Fruit fly (Drosophila melanogaster) whole organism, embryonic: Measurements from ENCODE around the gene osp.

Experiments used
- Abd-B ChIP-seq: fragments of 200-800 bp; sonication (Bioruptor generic); optimal IDR thresholded peaks from 2 replicates; lab custom pipeline; 2018; ENCODE audit warnings: missing biosample characterization, mild to moderate bottlenecking, missing genetic modification characterization, moderate library complexity
- Atf-2 ChIP-seq: fragments of 200-800 bp; sonication (Bioruptor generic); optimal IDR thresholded peaks from 2 replicates; lab custom pipeline; 2016; ENCODE audit warnings: missing biosample characterization, missing genetic modification characterization
- CG10565 ChIP-seq: fragments of 200-800 bp; sonication (Bioruptor generic); optimal IDR thresholded peaks from 3 replicates; lab custom pipeline; 2016; ENCODE audit warnings: missing biosample characterization, mild to moderate bottlenecking, missing genetic modification characterization
- CG11456 ChIP-seq: fragments of 200-800 bp; sonication (Bioruptor generic); IDR thresholded peaks from 3 replicates; pipeline ENCODE4 v1.3.6; 2022; ENCODE audit warnings: missing biosample characterization, missing genetic modification characterization
- CG11504 ChIP-seq: fragments of 200-800 bp; sonication (Bioruptor generic); optimal IDR thresholded peaks from 3 replicates; lab custom pipeline; 2019; ENCODE audit warnings: missing biosample characterization, mild to moderate bottlenecking, missing genetic modification characterization, moderate library complexity
- CG12659 ChIP-seq: fragments of 200-800 bp; sonication (Bioruptor generic); optimal IDR thresholded peaks from 3 replicates; lab custom pipeline; 2017; ENCODE audit warnings: mild to moderate bottlenecking, missing biosample characterization, missing genetic modification reagents, missing genetic modification characterization
- CG13624 ChIP-seq: fragments of 200-800 bp; sonication (Bioruptor generic); optimal IDR thresholded peaks from 2 replicates; lab custom pipeline; 2016; ENCODE audit warnings: missing biosample characterization, missing genetic modification characterization
- CG14441 ChIP-seq: fragments of 200-800 bp; sonication (Bioruptor generic); IDR thresholded peaks from 2 replicates; pipeline ENCODE4 v1.3.6; 2022; ENCODE audit warnings: missing biosample characterization, missing genetic modification characterization
- CG14965 ChIP-seq: fragments of 200-800 bp; sonication (Bioruptor generic); optimal IDR thresholded peaks from 2 replicates; lab custom pipeline; 2016; ENCODE audit warnings: missing biosample characterization, missing genetic modification characterization, borderline replicate concordance
- CG16863 ChIP-seq: fragments of 200-800 bp; sonication (Bioruptor generic); optimal IDR thresholded peaks from 3 replicates; lab custom pipeline; 2016; ENCODE audit warnings: missing biosample characterization, missing genetic modification characterization
- CG17385 ChIP-seq: fragments of 200-800 bp; sonication (Bioruptor generic); optimal IDR thresholded peaks from 3 replicates; lab custom pipeline; 2018; ENCODE audit warnings: missing biosample characterization, mild to moderate bottlenecking, missing genetic modification characterization
- CG17568 ChIP-seq: fragments of 200-800 bp; sonication (Bioruptor generic); optimal IDR thresholded peaks from 2 replicates; lab custom pipeline; 2018; ENCODE audit warnings: missing biosample characterization, mild to moderate bottlenecking, missing genetic modification characterization, moderate library complexity
- CG17802 ChIP-seq: fragments of 200-800 bp; sonication (Bioruptor generic); optimal IDR thresholded peaks from 2 replicates; lab custom pipeline; 2018; ENCODE audit warnings: missing biosample characterization, mild to moderate bottlenecking, missing genetic modification characterization, moderate library complexity
- CG17912 ChIP-seq: fragments of 200-800 bp; sonication (Bioruptor generic); optimal IDR thresholded peaks from 2 replicates; lab custom pipeline; 2018; ENCODE audit warnings: missing biosample characterization, mild to moderate bottlenecking, missing genetic modification characterization
- CG1792 ChIP-seq: fragments of 200-800 bp; sonication (Bioruptor generic); optimal IDR thresholded peaks from 2 replicates; lab custom pipeline; 2016; ENCODE audit warnings: missing biosample characterization, missing genetic modification characterization
- CG2678 ChIP-seq: fragments of 200-800 bp; sonication (Bioruptor generic); optimal IDR thresholded peaks from 3 replicates; lab custom pipeline; 2019; ENCODE audit warnings: missing biosample characterization, mild to moderate bottlenecking, missing genetic modification characterization, moderate library complexity
- CG30431 ChIP-seq: fragments of 200-800 bp; sonication (Bioruptor generic); optimal IDR thresholded peaks from 2 replicates; lab custom pipeline; 2017; ENCODE audit warnings: missing biosample characterization, missing genetic modification characterization
- CG31441 ChIP-seq: fragments of 200-800 bp; sonication (Bioruptor generic); IDR thresholded peaks from 2 replicates; pipeline ENCODE4 v1.3.6; 2022; ENCODE audit warnings: missing biosample characterization, missing genetic modification characterization
- CG33213 ChIP-seq: fragments of 200-800 bp; sonication (Bioruptor generic); optimal IDR thresholded peaks from 3 replicates; lab custom pipeline; 2016; ENCODE audit warnings: missing biosample characterization, missing genetic modification characterization
- CG3995 ChIP-seq: fragments of 200-800 bp; sonication (Bioruptor generic); optimal IDR thresholded peaks from 3 replicates; lab custom pipeline; 2016; ENCODE audit warnings: missing biosample characterization, missing genetic modification characterization
- CG4730 ChIP-seq: fragments of 200-800 bp; sonication (Bioruptor generic); IDR thresholded peaks from 2 replicates; pipeline ENCODE4 v1.3.6; 2022; ENCODE audit warnings: missing biosample characterization, missing genetic modification characterization
- CG4854 ChIP-seq: fragments of 200-800 bp; sonication (Bioruptor generic); optimal IDR thresholded peaks from 2 replicates; lab custom pipeline; 2016; ENCODE audit warnings: missing biosample characterization, missing genetic modification characterization, inconsistent platforms
- CG6791 ChIP-seq: fragments of 200-800 bp; sonication (Bioruptor generic); IDR thresholded peaks from 3 replicates; pipeline ENCODE4 v1.3.6; 2022; ENCODE audit warnings: missing biosample characterization, missing genetic modification characterization; ENCODE audit not compliant: partially characterized antibody
- CG7372 ChIP-seq: fragments of 200-800 bp; sonication (Bioruptor generic); IDR thresholded peaks from 2 replicates; pipeline ENCODE4 v1.3.6; 2022; ENCODE audit warnings: missing biosample characterization, missing genetic modification characterization
- CG8388 ChIP-seq: fragments of 200-800 bp; sonication (Bioruptor generic); optimal IDR thresholded peaks from 2 replicates; lab custom pipeline; 2019; ENCODE audit warnings: missing biosample characterization, mild to moderate bottlenecking, missing genetic modification characterization, moderate library complexity
- CG9215 ChIP-seq: fragments of 200-800 bp; sonication (Bioruptor generic); IDR thresholded peaks from 2 replicates; pipeline ENCODE4 v1.3.6; 2022; ENCODE audit warnings: missing biosample characterization, missing genetic modification characterization
- Doc3 ChIP-seq: fragments of 200-800 bp; sonication (Bioruptor generic); IDR thresholded peaks from 3 replicates; pipeline ENCODE4 v1.3.6; 2022; ENCODE audit warnings: missing biosample characterization, missing genetic modification characterization; ENCODE audit not compliant: partially characterized antibody
- Fer1 ChIP-seq: fragments of 200-800 bp; sonication (Bioruptor generic); optimal IDR thresholded peaks from 2 replicates; lab custom pipeline; 2017; ENCODE audit warnings: missing biosample characterization, mild to moderate bottlenecking, missing genetic modification characterization
- Fer3 ChIP-seq: fragments of 200-800 bp; sonication (Bioruptor generic); optimal IDR thresholded peaks from 2 replicates; lab custom pipeline; 2018; ENCODE audit warnings: missing biosample characterization, mild to moderate bottlenecking, missing genetic modification characterization, moderate library complexity
- Gsc ChIP-seq: fragments of 200-800 bp; sonication (Bioruptor generic); IDR thresholded peaks from 2 replicates; pipeline ENCODE4 v1.3.6; 2022; ENCODE audit warnings: missing biosample characterization, missing genetic modification characterization
- Gug ChIP-seq: fragments of 200-800 bp; sonication (Bioruptor generic); IDR thresholded peaks from 4 replicates; pipeline ENCODE4 v1.3.6; 2022; ENCODE audit warnings: missing biosample characterization, missing genetic modification characterization
- Hr51 ChIP-seq, 2 experiments: fragments of 200-800 bp; sonication (Bioruptor generic); optimal IDR thresholded peaks; 2 replicates in 1 of 2; 3 replicates in 1 of 2; lab custom pipeline; 2016 to 2018; ENCODE audit warnings: missing biosample characterization in 2 of 2, missing genetic modification characterization in 2 of 2, mild to moderate bottlenecking in 1 of 2, moderate library complexity in 1 of 2
- MTF-1 ChIP-seq: fragments of 200-800 bp; sonication (Bioruptor generic); optimal IDR thresholded peaks from 2 replicates; lab custom pipeline; 2018; ENCODE audit warnings: missing biosample characterization, mild to moderate bottlenecking, missing genetic modification characterization, borderline replicate concordance
- NC2α ChIP-seq: fragments of 200-800 bp; sonication (Bioruptor generic); optimal IDR thresholded peaks from 2 replicates; lab custom pipeline; 2016; ENCODE audit warnings: missing biosample characterization, missing genetic modification characterization
- Optix ChIP-seq: fragments of 200-800 bp; sonication (Bioruptor generic); IDR thresholded peaks from 3 replicates; pipeline ENCODE4 v1.3.6; 2022; ENCODE audit warnings: missing biosample characterization, missing genetic modification characterization
- Ravus ChIP-seq: fragments of 200-800 bp; sonication (Bioruptor generic); IDR thresholded peaks from 2 replicates; pipeline ENCODE4 v1.3.6; 2022; ENCODE audit warnings: missing biosample characterization, missing genetic modification characterization
- Trl ChIP-seq, 3 experiments: fragments of >200 bp in 2 of 3; fragments of 200-800 bp in 1 of 3; sonication (Bioruptor generic) in 1 of 3; optimal IDR thresholded peaks; 2 replicates in 1 of 3; 3 replicates in 2 of 3; lab custom pipeline; 2016 to 2017; ENCODE audit warnings: missing biosample characterization in 1 of 3, missing genetic modification characterization in 1 of 3
- cas ChIP-seq: fragments of 200-800 bp; sonication (Bioruptor generic); IDR thresholded peaks from 2 replicates; pipeline ENCODE4 v1.3.6; 2022; ENCODE audit warnings: missing biosample characterization, missing genetic modification characterization
- chinmo ChIP-seq: fragments of 200-800 bp; sonication (Bioruptor generic); IDR thresholded peaks from 4 replicates; pipeline ENCODE4 v1.3.6; 2022; ENCODE audit warnings: missing biosample characterization, missing genetic modification characterization; ENCODE audit not compliant: partially characterized antibody
- chm ChIP-seq: fragments of 200-800 bp; sonication (Bioruptor generic); IDR thresholded peaks from 2 replicates; pipeline ENCODE4 v1.3.6; 2022; ENCODE audit warnings: missing biosample characterization, missing genetic modification characterization
- chn ChIP-seq: fragments of 200-800 bp; sonication (Bioruptor generic); optimal IDR thresholded peaks from 2 replicates; lab custom pipeline; 2016; ENCODE audit warnings: missing biosample characterization, missing genetic modification characterization
- disco-r ChIP-seq: fragments of 200-800 bp; sonication (Bioruptor generic); optimal IDR thresholded peaks from 2 replicates; lab custom pipeline; 2016; ENCODE audit warnings: missing biosample characterization, missing genetic modification characterization
- dpn ChIP-seq, 2 experiments: fragments of 200-800 bp; sonication (Bioruptor generic); optimal IDR thresholded peaks; 3 replicates each; lab custom pipeline; 2016; ENCODE audit warnings: missing biosample characterization in 2 of 2, missing genetic modification characterization in 2 of 2
- fd102C ChIP-seq: fragments of 200-800 bp; sonication (Bioruptor generic); optimal IDR thresholded peaks from 2 replicates; lab custom pipeline; 2018; ENCODE audit warnings: missing biosample characterization, mild to moderate bottlenecking, missing genetic modification characterization, moderate library complexity
- fd64A ChIP-seq: fragments of 200-800 bp; sonication (Bioruptor generic); optimal IDR thresholded peaks from 3 replicates; lab custom pipeline; 2018; ENCODE audit warnings: missing biosample characterization, mild to moderate bottlenecking, missing genetic modification characterization
- gfzf ChIP-seq: fragments of 200-800 bp; sonication (Bioruptor generic); optimal IDR thresholded peaks from 2 replicates; lab custom pipeline; 2016; ENCODE audit warnings: missing biosample characterization, mild to moderate bottlenecking, missing genetic modification characterization, moderate library complexity
- nerfin-1 ChIP-seq: fragments of 200-800 bp; sonication (Bioruptor generic); optimal IDR thresholded peaks from 3 replicates; lab custom pipeline; 2019; ENCODE audit warnings: missing biosample characterization, mild to moderate bottlenecking, missing genetic modification characterization, moderate library complexity
- odd ChIP-seq: fragments of 200-800 bp; sonication (Bioruptor generic); optimal IDR thresholded peaks from 2 replicates; lab custom pipeline; 2017; ENCODE audit warnings: missing biosample characterization, mild to moderate bottlenecking, missing genetic modification characterization
- otp ChIP-seq: fragments of 200-800 bp; sonication (Bioruptor generic); IDR thresholded peaks from 3 replicates; pipeline ENCODE4, ENCODE4 v1.3.6; 2022; ENCODE audit warnings: missing biosample characterization, missing genetic modification characterization
- stwl ChIP-seq: fragments of 200-800 bp; sonication (Bioruptor generic); optimal IDR thresholded peaks from 3 replicates; lab custom pipeline; 2018; ENCODE audit warnings: missing biosample characterization, mild to moderate bottlenecking, missing genetic modification characterization, moderate library complexity
- z ChIP-seq: fragments of 200-800 bp; sonication (Bioruptor generic); IDR thresholded peaks from 3 replicates; pipeline ENCODE4 v1.3.6; 2022; ENCODE audit warnings: missing biosample characterization, missing genetic modification characterization

Gene osp

DNA sequence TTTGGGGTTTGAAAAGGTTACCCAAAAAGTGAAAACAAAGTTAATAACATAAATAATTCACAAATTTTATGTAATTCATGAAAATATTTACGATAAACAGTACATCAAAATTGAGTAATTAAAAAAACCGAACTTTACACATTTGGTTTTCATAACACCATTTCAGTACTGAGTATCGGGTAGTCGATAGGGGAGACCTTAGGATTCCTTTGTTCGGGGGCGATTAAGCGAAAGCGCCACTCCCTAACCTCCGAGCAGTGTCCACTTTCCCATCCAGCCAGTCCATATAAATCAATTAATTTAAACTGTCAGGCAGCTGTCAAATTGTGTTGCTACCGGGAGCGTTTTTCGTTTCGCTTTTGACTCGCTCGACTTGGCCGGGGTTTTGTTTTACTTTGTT is 126.8 kb downstream of the osp start (continued):
- TF ChIP-seq CG17912 (GFP tag; lab: Kevin White, UChicago): no peak
- no peak for TF ChIP-seq Doc3
- no peak for TF ChIP-seq disco-r (GFP tag; lab: Kevin White, UChicago)
- TF ChIP-seq Trl (optimal IDR thresholded peaks at IDR 0.05; lab: Kevin White, UChicago): no peak
- TF ChIP-seq Trl (GFP tag; optimal IDR thresholded peaks at IDR 0.05; lab: Kevin White, UChicago): peak; percentile 27
- TF ChIP-seq Fer3 (tag; lab: Kevin White, UChicago): no peak
- TF ChIP-seq CG30431 (GFP tag; lab: Kevin White, UChicago): peak; percentile 27
- TF ChIP-seq chm: peak; percentile 27; the same call in 1 of the 2 replicates
- TF ChIP-seq CG2678 (tag; lab: Kevin White, UChicago): peak; percentile 58
- no peak for TF ChIP-seq Fer1 (GFP tag; lab: Kevin White, UChicago)
- TF ChIP-seq fd102C (GFP tag; lab: Kevin White, UChicago): no peak
- no peak for TF ChIP-seq z (GFP tag; lab: Robert Waterston, UW)
- TF ChIP-seq CG7372: no peak
- no peak for TF ChIP-seq Gsc
- TF ChIP-seq Abd-B: peak; percentile 10
- TF ChIP-seq CG17802 (tag; lab: Kevin White, UChicago): peak; percentile 22
- TF ChIP-seq CG4854 (GFP tag; lab: Kevin White, UChicago): no peak
- TF ChIP-seq chinmo: no peak
- no peak for TF ChIP-seq CG11456
- no peak for TF ChIP-seq Optix (GFP tag; lab: Robert Waterston, UW)
- no peak for TF ChIP-seq cas (GFP tag; lab: Robert Waterston, UW)
- TF ChIP-seq stwl (tag; lab: Kevin White, UChicago): no peak
- no peak for TF ChIP-seq gfzf (GFP tag; lab: Kevin White, UChicago)
- TF ChIP-seq CG14965 (GFP tag; lab: Kevin White, UChicago): no peak
- peak in 1 of 2 experiments; percentile 32 for TF ChIP-seq dpn (GFP tag; optimal IDR thresholded peaks at IDR 0.05; lab: Kevin White, UChicago)
- TF ChIP-seq CG4730 (GFP tag; lab: Robert Waterston, UW): no peak
- TF ChIP-seq MTF-1 (GFP tag; lab: Kevin White, UChicago): no peak
- TF ChIP-seq CG16863 (GFP tag; lab: Kevin White, UChicago): no peak
- TF ChIP-seq otp (GFP tag; lab: Robert Waterston, UW): peak; percentile 74
- no peak for TF ChIP-seq Gug (GFP tag; lab: Robert Waterston, UW)
- TF ChIP-seq CG13624 (GFP tag; lab: Kevin White, UChicago): no peak
- no peak for TF ChIP-seq CG10565
- peak; percentile 7 for TF ChIP-seq nerfin-1 (tag; lab: Kevin White, UChicago)
- TF ChIP-seq CG3995: no peak
- TF ChIP-seq Ravus: no peak
- TF ChIP-seq Atf-2: no peak
- no peak for TF ChIP-seq CG9215 (GFP tag; lab: Robert Waterston, UW)
- TF ChIP-seq chn (GFP tag; lab: Kevin White, UChicago): peak; percentile 15
- TF ChIP-seq NC2α: no peak
- no peak for TF ChIP-seq odd (GFP tag; lab: Kevin White, UChicago)
- TF ChIP-seq CG8388 (GFP tag; lab: Kevin White, UChicago): peak; percentile 70
- TF ChIP-seq CG6791 (GFP tag; lab: Robert Waterston, UW): no peak
- peak; percentile 50 for TF ChIP-seq CG31441 (GFP tag; lab: Robert Waterston, UW)
- no peak for TF ChIP-seq Hr51 (GFP tag; optimal IDR thresholded peaks at IDR 0.05; lab: Kevin White, UChicago)
- TF ChIP-seq CG1792 (GFP tag; lab: Kevin White, UChicago): no peak
- peak; percentile 55 for TF ChIP-seq CG11504 (tag; lab: Kevin White, UChicago)
- no peak for TF ChIP-seq fd64A (GFP tag; lab: Kevin White, UChicago)
- no peak for TF ChIP-seq CG14441 (GFP tag; lab: Robert Waterston, UW)
- TF ChIP-seq CG17385 (GFP tag; lab: Kevin White, UChicago): peak; percentile 25
- TF ChIP-seq CG17568: peak; percentile 2
- TF ChIP-seq CG12659 (GFP tag; lab: Kevin White, UChicago): no peak
- TF ChIP-seq CG33213 (GFP tag; lab: Kevin White, UChicago): no peak
